Worm (Caenorhabditis elegans) whole organism, mixed stage, embryonic: ENCODE measurements around the gene F53C3.3.

Experiments used
- ceh-39 ChIP-seq: fragments of 150-350 bp; optimal IDR thresholded peaks from 2 replicates; lab custom pipeline; 2014; ENCODE audit warnings: missing biosample characterization, missing genetic modification characterization
- elt-3 ChIP-seq: fragments of 150-350 bp; optimal IDR thresholded peaks from 2 replicates; lab custom pipeline; 2014; ENCODE audit warnings: missing biosample characterization, missing genetic modification characterization
- lin-13 ChIP-seq: fragments of 150-350 bp; optimal IDR thresholded peaks from 2 replicates; lab custom pipeline; 2014; ENCODE audit warnings: missing biosample characterization, missing genetic modification characterization
- lin-32 ChIP-seq: fragments of 200-800 bp; sonication (Bioruptor generic); optimal IDR thresholded peaks from 2 replicates; lab custom pipeline; 2018; ENCODE audit warnings: mild to moderate bottlenecking, missing genetic modification characterization, missing compliant biosample characterization
- lsy-2 ChIP-seq: fragments of 150-350 bp; optimal IDR thresholded peaks from 2 replicates; lab custom pipeline; 2014; ENCODE audit warnings: missing biosample characterization, missing genetic modification characterization
- nhr-237 ChIP-seq: fragments of 150-350 bp; optimal IDR thresholded peaks from 2 replicates; lab custom pipeline; 2014; ENCODE audit warnings: missing biosample characterization, missing genetic modification characterization
- nhr-76 ChIP-seq: sonication (generic microtip); optimal IDR thresholded peaks from 2 replicates; lab custom pipeline; 2017; ENCODE audit warnings: missing biosample characterization, missing genetic modification characterization
- sem-2 ChIP-seq: fragments of 200-800 bp; sonication (Bioruptor generic); optimal IDR thresholded peaks from 2 replicates; lab custom pipeline; 2018; ENCODE audit warnings: mild to moderate bottlenecking, missing genetic modification characterization, missing compliant biosample characterization
- snpc-4 ChIP-seq: fragments of 150-350 bp; optimal IDR thresholded peaks from 2 replicates; lab custom pipeline; 2014; ENCODE audit warnings: missing biosample characterization, missing genetic modification characterization
- sptf-1 ChIP-seq: sonication (generic microtip); optimal IDR thresholded peaks from 2 replicates; lab custom pipeline; 2017; ENCODE audit warnings: mild to moderate bottlenecking, missing genetic modification characterization, moderate library complexity, missing compliant biosample characterization
- ztf-11 ChIP-seq: fragments of 150-350 bp; optimal IDR thresholded peaks from 2 replicates; lab custom pipeline; 2014; ENCODE audit warnings: missing biosample characterization, missing genetic modification characterization

- TF ChIP-seq lin-32 (GFP tag; lab: Kevin White, UChicago) (no peak), sptf-1 (tag; lab: Kevin White, UChicago) (no peak), nhr-76 (tag; lab: Kevin White, UChicago) (no peak), lsy-2 (no peak), lin-13 (no peak), snpc-4 (tag; lab: Kevin White, UChicago) (no peak), nhr-237 (tag; lab: Kevin White, UChicago) (no peak), elt-3 (tag; lab: Kevin White, UChicago) (no peak), ceh-39 (tag; lab: Kevin White, UChicago) (no peak), sem-2 (GFP tag; lab: Kevin White, UChicago) (no peak), ztf-11 (tag; lab: Kevin White, UChicago) (no peak)
Measured at ce11 chrII:3893911-3894310, 8.7 kb upstream of the F53C3.3 start.
